Worm (Caenorhabditis elegans) whole organism, mixed stage, embryonic: Measurements from ENCODE around the gene F29G6.1.

ENCODE experiments used
- bed-3 ChIP-seq: fragments of 200-800 bp; sonication (Bioruptor generic); optimal IDR thresholded peaks from 3 replicates; lab custom pipeline; 2018; ENCODE audit warnings: mild to moderate bottlenecking, missing genetic modification characterization, moderate library complexity, missing compliant biosample characterization
- blmp-1 ChIP-seq: fragments of 150-350 bp; optimal IDR thresholded peaks from 2 replicates; lab custom pipeline; 2014; ENCODE audit warnings: missing biosample characterization, missing genetic modification characterization
- drap-1 ChIP-seq: fragments of 200-800 bp; sonication (Bioruptor generic); optimal IDR thresholded peaks from 3 replicates; lab custom pipeline; 2018; ENCODE audit warnings: mild to moderate bottlenecking, missing genetic modification characterization, missing compliant biosample characterization
- elt-3 ChIP-seq: fragments of 150-350 bp; optimal IDR thresholded peaks from 2 replicates; lab custom pipeline; 2014; ENCODE audit warnings: missing biosample characterization, missing genetic modification characterization
- lin-13 ChIP-seq: fragments of 150-350 bp; optimal IDR thresholded peaks from 2 replicates; lab custom pipeline; 2014; ENCODE audit warnings: missing biosample characterization, missing genetic modification characterization
- mep-1 ChIP-seq: fragments of 150-350 bp; optimal IDR thresholded peaks from 2 replicates; lab custom pipeline; 2017; ENCODE audit warnings: missing biosample characterization, missing genetic modification reagents, missing genetic modification characterization, inconsistent platforms
- nhr-237 ChIP-seq: fragments of 150-350 bp; optimal IDR thresholded peaks from 2 replicates; lab custom pipeline; 2014; ENCODE audit warnings: missing biosample characterization, missing genetic modification characterization
- nhr-28 ChIP-seq: fragments of 150-350 bp; optimal IDR thresholded peaks from 2 replicates; lab custom pipeline; 2014; ENCODE audit warnings: missing biosample characterization, missing genetic modification characterization
- pha-4 ChIP-seq: fragments of 150-350 bp; optimal IDR thresholded peaks from 2 replicates; lab custom pipeline; 2018; ENCODE audit warnings: missing biosample characterization, missing genetic modification reagents, missing genetic modification characterization
- sem-2 ChIP-seq: fragments of 200-800 bp; sonication (Bioruptor generic); optimal IDR thresholded peaks from 2 replicates; lab custom pipeline; 2018; ENCODE audit warnings: mild to moderate bottlenecking, missing genetic modification characterization, missing compliant biosample characterization
- snpc-4 ChIP-seq: fragments of 150-350 bp; optimal IDR thresholded peaks from 2 replicates; lab custom pipeline; 2014; ENCODE audit warnings: missing biosample characterization, missing genetic modification characterization
- unc-39 ChIP-seq: fragments of 150-350 bp; optimal IDR thresholded peaks from 2 replicates; lab custom pipeline; 2014; ENCODE audit warnings: missing biosample characterization, missing genetic modification characterization
- unc-62 ChIP-seq: fragments of 150-350 bp; optimal IDR thresholded peaks from 2 replicates; lab custom pipeline; 2014; ENCODE audit warnings: missing biosample characterization, missing genetic modification reagents, missing genetic modification characterization

- TF ChIP-seq nhr-28 (tag; lab: Kevin White, UChicago) = no peak
- no peak for TF ChIP-seq unc-39 (tag; lab: Kevin White, UChicago)
- TF ChIP-seq unc-62 (GFP tag; lab: Kevin White, UChicago) = no peak
- no peak for TF ChIP-seq sem-2
- TF ChIP-seq elt-3 (tag; lab: Kevin White, UChicago) = no peak
- no peak for TF ChIP-seq pha-4 (tag; lab: Kevin White, UChicago)
- no peak for TF ChIP-seq lin-13 (tag; lab: Kevin White, UChicago)
- TF ChIP-seq bed-3 (GFP tag; lab: Kevin White, UChicago) = no peak
- TF ChIP-seq drap-1 (GFP tag; lab: Kevin White, UChicago) = no peak
- no peak for TF ChIP-seq nhr-237
- no peak for TF ChIP-seq mep-1
- no peak for TF ChIP-seq blmp-1 (tag; lab: Kevin White, UChicago)
- TF ChIP-seq snpc-4 (tag; lab: Kevin White, UChicago) = no peak
Measured at ce11 chrX:11484027-11484426, 18.0 kb upstream of the F29G6.1 start.
